Fruit fly (Drosophila melanogaster) ovary, adult (tissue): ENCODE data around the gene Spn.
A peak's percentile ranks its signal among the peaks of the same experiment; 100 is the strongest.

Experiments
- CG17801 ChIP-seq: fragments of 200-800 bp; optimal IDR thresholded peaks from 2 replicates; lab custom pipeline; 2019; ENCODE audit warnings: missing biosample characterization, mild to moderate bottlenecking, missing genetic modification characterization, moderate library complexity; ENCODE audit not compliant: partially characterized antibody

The Spn gene

dm6 chr3L:2582753-2583536, 28.9 kb upstream of the Spn start:
- TF ChIP-seq CG17801 (GFP tag; lab: Kevin White, UChicago): no peak

- no peak for TF ChIP-seq CG17801 (GFP tag; lab: Kevin White, UChicago)
Measured at dm6 chr3L:2582290-2582689, 28.2 kb upstream of the Spn start.

dm6 chr3L:2581857-2582256, 27.8 kb upstream of the Spn start:
- no peak for TF ChIP-seq CG17801 (GFP tag; lab: Kevin White, UChicago)

- peak; percentile 56 for TF ChIP-seq CG17801 (GFP tag; lab: Kevin White, UChicago)
Measured at dm6 chr3L:2581343-2581825, 27.3 kb upstream of the Spn start.

DNA sequence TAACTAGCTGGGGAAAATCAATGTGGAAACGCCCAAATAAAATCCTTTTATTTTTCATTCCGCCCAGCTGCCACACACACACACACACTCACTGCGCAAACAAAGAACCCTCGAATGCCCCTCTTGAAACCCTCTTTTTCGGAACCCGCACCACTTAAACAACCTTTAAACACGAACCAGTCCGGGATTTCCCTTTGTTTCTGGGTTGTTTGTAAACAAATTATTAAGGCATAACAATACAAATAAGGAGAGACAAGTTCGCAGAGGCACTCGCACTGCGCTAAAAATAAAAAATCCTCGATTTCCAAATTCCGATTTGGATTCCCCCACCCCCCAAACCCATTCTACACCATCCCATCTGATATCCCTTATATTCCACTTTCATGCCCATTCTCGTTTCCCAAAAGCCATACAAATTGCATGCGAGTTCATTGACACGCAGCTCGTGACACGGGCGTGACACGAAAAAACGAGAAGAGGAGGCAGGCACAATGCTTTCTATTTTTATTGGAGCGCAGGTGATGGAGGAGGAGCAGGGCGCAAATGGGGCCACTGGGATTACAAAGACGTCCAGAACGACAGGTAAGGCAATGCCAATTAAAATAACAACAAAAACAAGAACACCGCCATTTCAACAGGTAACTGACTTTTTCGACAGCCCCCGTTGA, 25.6 kb upstream of the Spn start:
- no peak for TF ChIP-seq CG17801 (GFP tag; lab: Kevin White, UChicago)

- TF ChIP-seq CG17801 (GFP tag; lab: Kevin White, UChicago): no peak
Measured at dm6 chr3L:2578737-2579136, 24.6 kb upstream of the Spn start.

DNA sequence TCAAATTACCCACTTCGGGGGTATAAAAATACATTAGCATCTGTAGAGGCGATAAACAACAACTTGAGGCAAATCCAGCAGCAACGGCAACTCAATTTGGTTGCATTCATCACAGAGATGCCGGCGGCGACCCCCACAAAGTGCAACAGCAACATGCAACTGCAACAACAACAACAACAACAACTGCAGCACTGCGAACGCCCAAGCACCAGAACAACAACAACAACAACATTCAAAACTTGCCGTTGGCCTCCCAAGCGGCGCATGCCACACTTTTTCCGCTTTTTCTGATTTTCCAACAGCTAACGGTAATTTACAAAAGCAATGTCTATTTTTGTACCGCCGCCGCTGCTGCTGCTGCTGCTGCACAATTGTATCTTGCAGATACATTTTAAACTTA, 24.2 kb upstream of the Spn start:
- no peak for TF ChIP-seq CG17801 (GFP tag; lab: Kevin White, UChicago)

dm6 chr3L:2577096-2577831, 23.2 kb upstream of the Spn start:
- no peak for TF ChIP-seq CG17801 (GFP tag; lab: Kevin White, UChicago)

- no peak for TF ChIP-seq CG17801 (GFP tag; lab: Kevin White, UChicago)
Measured at dm6 chr3L:2575240-2575639, 21.1 kb upstream of the Spn start.

DNA sequence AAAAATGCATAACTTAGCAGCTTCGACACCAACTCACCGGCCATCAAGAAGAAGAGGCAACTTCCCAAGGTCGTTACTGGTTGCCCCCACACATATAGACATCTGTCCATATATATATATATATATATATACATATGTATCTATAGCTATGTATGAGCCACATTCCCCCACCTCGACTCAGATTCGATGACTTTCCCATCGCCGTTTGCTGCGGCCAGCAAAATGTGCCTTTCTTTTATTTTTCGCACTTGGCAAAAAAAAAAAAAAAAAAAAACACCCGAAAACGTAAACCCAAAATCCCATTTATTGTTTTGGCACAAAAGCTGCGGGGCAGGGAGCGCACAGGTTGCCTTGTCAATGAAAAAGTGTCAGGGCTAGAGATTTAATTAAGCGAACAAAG, 20.6 kb upstream of the Spn start:
- no peak for TF ChIP-seq CG17801 (GFP tag; lab: Kevin White, UChicago)

- no peak for TF ChIP-seq CG17801 (GFP tag; lab: Kevin White, UChicago)
Measured at dm6 chr3L:2572907-2573591, 19.0 kb upstream of the Spn start.

dm6 chr3L:2571975-2572374, 17.9 kb upstream of the Spn start:
- TF ChIP-seq CG17801 (GFP tag; lab: Kevin White, UChicago): no peak

DNA sequence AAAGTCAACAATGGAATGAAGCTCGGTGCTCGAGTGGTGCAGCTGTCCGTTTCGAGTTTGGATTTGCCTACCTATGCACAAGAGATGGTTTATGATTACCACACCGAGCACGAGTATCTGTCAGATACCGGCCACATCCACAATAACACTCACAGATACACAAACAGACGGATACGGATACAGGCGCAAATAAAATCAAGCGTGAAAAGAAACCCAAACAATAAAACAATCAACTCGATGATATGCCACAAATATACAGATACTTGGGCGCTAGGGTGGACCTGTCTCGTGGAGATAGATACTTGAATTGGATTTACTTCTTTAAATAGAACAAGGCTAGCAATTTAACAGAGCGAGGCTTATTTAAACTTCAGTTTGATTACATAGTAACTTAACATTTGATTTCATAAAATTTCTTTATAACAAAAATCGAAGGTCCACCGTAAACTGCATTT, 16.2 kb upstream of the Spn start:
- peak; percentile 86 for TF ChIP-seq CG17801 (GFP tag; lab: Kevin White, UChicago)

dm6 chr3L:2568274-2568673, 14.2 kb upstream of the Spn start:
- no peak for TF ChIP-seq CG17801 (GFP tag; lab: Kevin White, UChicago)
